Worm (Caenorhabditis elegans): ENCODE results near the gene K11D12.7.

DNA sequence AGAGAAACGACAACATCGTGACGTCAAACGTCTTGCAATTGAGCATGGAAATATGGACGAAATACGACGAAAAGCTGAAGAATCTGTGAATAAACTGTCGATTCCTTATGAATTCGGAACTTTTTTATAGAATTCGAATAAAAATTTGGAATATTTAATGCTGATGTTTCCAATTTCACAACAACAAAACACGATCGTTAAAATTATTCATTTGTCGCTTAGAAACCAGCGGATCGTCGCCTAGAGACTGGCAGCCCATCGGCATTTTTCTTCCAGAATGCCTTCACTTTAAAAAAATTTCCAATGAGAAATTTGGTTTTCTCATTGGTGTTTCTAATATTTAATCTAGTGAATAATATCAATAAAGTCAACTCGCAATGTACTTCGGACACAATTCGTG, 17.1 kb upstream of the K11D12.7 start, which contains the start of gene cwp-4:
- TF ChIP-seq nhr-237 (tag; optimal IDR thresholded peaks at IDR 0.05) (no peak), snpc-4 (tag; optimal IDR thresholded peaks at IDR 0.05) (no peak), unc-62 (GFP tag; optimal IDR thresholded peaks at IDR 0.05) (no peak), M03D4.4 (tag; optimal IDR thresholded peaks at IDR 0.05) (no peak), lin-13 (tag; optimal IDR thresholded peaks at IDR 0.05) (no peak), mep-1 (tag; optimal IDR thresholded peaks at IDR 0.05) (no peak), elt-3 (tag; optimal IDR thresholded peaks at IDR 0.05) (no peak), bed-3 (GFP tag; optimal IDR thresholded peaks at IDR 0.05) (no peak)

All from whole organism, mixed stage, embryonic.